Worm (Caenorhabditis elegans): ENCODE results near the gene Y54G2A.32.

Y54G2A.32 gene

DNA sequence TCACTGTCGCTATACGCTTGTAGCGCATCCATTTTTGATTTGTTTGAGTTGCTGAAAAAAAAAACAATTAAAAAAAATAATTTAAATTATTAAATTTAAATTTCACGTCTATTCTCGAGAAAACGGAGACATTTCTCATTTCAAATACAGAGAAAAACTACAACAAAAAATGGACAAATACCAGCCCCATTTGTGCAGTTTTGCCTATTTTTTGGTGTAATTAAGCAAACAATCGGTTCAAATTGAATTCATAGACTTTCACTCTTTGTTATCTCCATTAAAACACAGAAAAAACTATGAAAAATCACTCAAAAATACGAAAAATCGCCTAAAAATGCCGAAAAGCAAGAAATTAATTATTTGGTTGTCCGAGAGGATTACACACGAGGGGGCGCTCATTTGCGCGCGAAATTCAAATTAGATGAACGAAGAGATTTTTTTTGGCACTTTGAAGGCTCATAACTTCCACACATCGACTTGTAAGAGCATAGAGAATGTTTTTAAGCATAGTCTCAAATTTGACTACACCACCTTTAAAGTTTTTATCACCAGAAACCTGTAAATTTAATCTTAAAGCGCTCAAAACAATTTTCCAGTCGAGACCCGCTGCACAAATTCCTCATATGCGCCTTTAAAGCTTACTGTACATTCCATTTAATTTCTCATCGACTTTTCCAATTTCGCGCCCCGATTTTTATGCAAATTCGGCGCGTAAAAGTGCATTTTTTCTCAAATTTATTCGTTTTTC lies 20.8 kb upstream of the Y54G2A.32 start, which contains the start of gene Y54G2A.12:
Y54G2A.12 (minus strand) TSS at position 51 of the 748 bp plus-strand sequence.
- TF ChIP-seq dpl-1 (GFP tag; optimal IDR thresholded peaks at IDR 0.05) = peak in 2 of 3 experiments; percentile 4 to 8
- TF ChIP-seq C04F5.9 (tag; optimal IDR thresholded peaks at IDR 0.05) = no peak
- TF ChIP-seq efl-1 (optimal IDR thresholded peaks at IDR 0.05) = peak; percentile 39 to 41
- TF ChIP-seq efl-1 (GFP tag; optimal IDR thresholded peaks at IDR 0.05 in 1 of 2) = peak; percentile 44 to 55

DNA sequence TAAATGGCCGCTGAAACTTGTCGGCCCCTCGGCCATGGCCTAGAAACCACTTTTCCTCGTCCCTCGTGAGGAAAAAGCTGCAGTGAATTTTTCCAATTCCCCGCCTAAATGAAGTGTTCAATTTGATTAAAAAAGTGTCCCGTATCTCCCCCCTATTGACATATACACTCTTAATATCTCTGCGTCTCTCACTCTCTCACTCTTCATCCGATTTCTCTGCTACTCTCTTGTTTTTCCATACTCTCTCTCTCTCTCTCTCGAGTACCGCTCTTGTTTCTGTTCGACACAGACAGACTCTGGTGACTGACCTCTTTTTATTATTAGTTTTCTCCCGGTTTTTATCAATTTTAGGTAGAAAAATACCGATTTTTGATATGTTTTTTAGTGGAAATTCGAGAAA lies 18.7 kb upstream of the Y54G2A.32 start:
- TF ChIP-seq nhr-19 (GFP tag; conservative IDR thresholded peaks at IDR 0.05) = no peak
- TF ChIP-seq hlh-17 (GFP tag; optimal IDR thresholded peaks at IDR 0.05; ENCODE audit: borderline replicate concordance) = no peak
- no peak for TF ChIP-seq pag-3 (tag; optimal IDR thresholded peaks at IDR 0.05; ENCODE audit: borderline replicate concordance, insufficient read depth)
- TF ChIP-seq ztf-11 (tag; optimal IDR thresholded peaks at IDR 0.05) = no peak
- TF ChIP-seq rnt-1 (tag; optimal IDR thresholded peaks at IDR 0.05) = no peak
- TF ChIP-seq sptf-1 (tag; optimal IDR thresholded peaks at IDR 0.05) = no peak
- no peak for TF ChIP-seq ceh-63 (GFP tag; optimal IDR thresholded peaks at IDR 0.05)
- TF ChIP-seq unc-86 (tag; optimal IDR thresholded peaks at IDR 0.05) = no peak
- no peak for TF ChIP-seq lin-39 (tag; optimal IDR thresholded peaks at IDR 0.05)
- TF ChIP-seq fkh-10 (GFP tag; optimal IDR thresholded peaks at IDR 0.05) = no peak
- TF ChIP-seq nhr-90 (tag; optimal IDR thresholded peaks at IDR 0.05; ENCODE audit: poor library complexity) = peak; percentile 48
- TF ChIP-seq nhr-84 (tag; optimal IDR thresholded peaks at IDR 0.05) = no peak
- peak; percentile 45 to 55 for TF ChIP-seq lin-35 (GFP tag; optimal IDR thresholded peaks at IDR 0.05)
- no peak for TF ChIP-seq Y116A8C.19 (tag; optimal IDR thresholded peaks at IDR 0.05; ENCODE audit: borderline replicate concordance)
- no peak for TF ChIP-seq zip-4 (GFP tag; optimal IDR thresholded peaks at IDR 0.05)
- no peak for TF ChIP-seq ceh-90 (tag; optimal IDR thresholded peaks at IDR 0.05)
- TF ChIP-seq nhr-47 (tag; optimal IDR thresholded peaks at IDR 0.05) = peak; percentile 54
- TF ChIP-seq xbp-1 (tag; optimal IDR thresholded peaks at IDR 0.05) = peak; percentile 29
- peak; percentile 46 to 57 for TF ChIP-seq lsy-2 (tag; optimal IDR thresholded peaks at IDR 0.05)
- no peak for TF ChIP-seq ceh-88 (GFP tag; IDR thresholded peaks at IDR 0.05)
- TF ChIP-seq isw-1 (GFP tag; IDR thresholded peaks at IDR 0.05) = peak; percentile 27
- peak; percentile 37 to 45 (median 43) for TF ChIP-seq dpl-1 (GFP tag; optimal IDR thresholded peaks at IDR 0.05)
- TF ChIP-seq grh-1 (GFP tag; IDR thresholded peaks at IDR 0.05) = 0 out of 2 replicates have a peak, but pooled peaks have one; percentile 13
- TF ChIP-seq elt-3 (tag; optimal IDR thresholded peaks at IDR 0.05) = peak in 1 of 6 experiments; percentile 26
- TF ChIP-seq ets-5 (GFP tag; IDR thresholded peaks at IDR 0.05) = no peak
- peak; percentile 36 for TF ChIP-seq swsn-7 (tag; optimal IDR thresholded peaks at IDR 0.05)
- TF ChIP-seq blmp-1 (tag; optimal IDR thresholded peaks at IDR 0.05) = peak; percentile 38
- no peak for TF ChIP-seq hlh-4 (tag; optimal IDR thresholded peaks at IDR 0.05)
- TF ChIP-seq nhr-85 (tag) = peak; percentile 71
- TF ChIP-seq pax-3 (tag; optimal IDR thresholded peaks at IDR 0.05) = no peak
- peak; percentile 3 to 46 (median 40) for TF ChIP-seq ceh-82 (tag; optimal IDR thresholded peaks at IDR 0.05)
- TF ChIP-seq mep-1 (tag; optimal IDR thresholded peaks at IDR 0.05) = peak; percentile 64
- TF ChIP-seq efl-3 (GFP tag; optimal IDR thresholded peaks at IDR 0.05) = no peak
- no peak for TF ChIP-seq ama-1 (optimal IDR thresholded peaks at IDR 0.05)
- TF ChIP-seq nhr-71 (tag; optimal IDR thresholded peaks at IDR 0.05) = peak; percentile 68
- TF ChIP-seq unc-98 (GFP tag; IDR thresholded peaks at IDR 0.05) = no peak
- no peak for TF ChIP-seq sup-37 (GFP tag; optimal IDR thresholded peaks at IDR 0.05)
- no peak for TF ChIP-seq mab-9 (GFP tag; IDR thresholded peaks at IDR 0.05)
- TF ChIP-seq aha-1 (tag; optimal IDR thresholded peaks at IDR 0.05) = no peak
- TF ChIP-seq alr-1 (tag; optimal IDR thresholded peaks at IDR 0.05; ENCODE audit: borderline replicate concordance) = no peak
- TF ChIP-seq unc-62 (GFP tag; optimal IDR thresholded peaks at IDR 0.05) = no peak
- no peak for TF ChIP-seq lin-14 (GFP tag; optimal IDR thresholded peaks at IDR 0.05)
- peak; percentile 15 for TF ChIP-seq dsc-1 (tag; optimal IDR thresholded peaks at IDR 0.05)
- no peak for TF ChIP-seq nhr-11 (tag; optimal IDR thresholded peaks at IDR 0.05)
- TF ChIP-seq unc-130 (tag; optimal IDR thresholded peaks at IDR 0.05) = no peak
- TF ChIP-seq hpl-2 (GFP tag; optimal IDR thresholded peaks at IDR 0.05) = no peak
